Fruit fly (Drosophila melanogaster) whole organism, embryonic: ENCODE measurements around the gene Hsp22.
A peak's percentile ranks its signal among the peaks of the same experiment; 100 is the strongest.

Source experiments
- Abd-B ChIP-seq: fragments of 200-800 bp; sonication (Bioruptor generic); optimal IDR thresholded peaks from 2 replicates; lab custom pipeline; 2018; ENCODE audit warnings: missing biosample characterization, mild to moderate bottlenecking, missing genetic modification characterization, moderate library complexity
- Aef1 ChIP-seq: fragments of 200-800 bp; sonication (Bioruptor generic); IDR thresholded peaks from 3 replicates; pipeline ENCODE4 v1.3.6; 2022; ENCODE audit warnings: missing biosample characterization, missing genetic modification characterization
- Atf6 ChIP-seq: fragments of 200-800 bp; sonication (Bioruptor generic); IDR thresholded peaks from 2 replicates; pipeline ENCODE4 v1.3.6; 2022; ENCODE audit warnings: missing biosample characterization, missing genetic modification characterization
- B-H1 ChIP-seq: fragments of 200-800 bp; sonication (Bioruptor generic); IDR thresholded peaks from 3 replicates; pipeline ENCODE4 v1.3.6; 2022; ENCODE audit warnings: missing biosample characterization, missing genetic modification characterization
- Bdp1 ChIP-seq: fragments of 200-800 bp; sonication (Bioruptor generic); optimal IDR thresholded peaks from 3 replicates; lab custom pipeline; 2016; ENCODE audit warnings: missing biosample characterization, missing genetic modification characterization
- CG10147 ChIP-seq: fragments of 200-800 bp; sonication (Bioruptor generic); optimal IDR thresholded peaks from 2 replicates; lab custom pipeline; 2019; ENCODE audit warnings: missing biosample characterization, mild to moderate bottlenecking, missing genetic modification characterization, moderate library complexity
- CG10366 ChIP-seq: fragments of 200-800 bp; sonication (Bioruptor generic); IDR thresholded peaks from 2 replicates; pipeline ENCODE4 v1.3.6; 2022; ENCODE audit warnings: missing biosample characterization, missing genetic modification characterization
- CG10979 ChIP-seq: fragments of 200-800 bp; sonication (Bioruptor generic); optimal IDR thresholded peaks from 2 replicates; lab custom pipeline; 2018; ENCODE audit warnings: missing biosample characterization, mild to moderate bottlenecking, missing genetic modification characterization, moderate library complexity
- CG11085 ChIP-seq: fragments of 200-800 bp; sonication (Bioruptor generic); IDR thresholded peaks from 2 replicates; pipeline ENCODE4 v1.3.6; 2022; ENCODE audit warnings: missing biosample characterization, missing genetic modification characterization
- CG1233 ChIP-seq: fragments of 200-800 bp; sonication (Bioruptor generic); optimal IDR thresholded peaks from 4 replicates; lab custom pipeline; 2018; ENCODE audit warnings: missing biosample characterization, mild to moderate bottlenecking, missing genetic modification characterization
- CG13424 ChIP-seq: fragments of 200-800 bp; sonication (Bioruptor generic); optimal IDR thresholded peaks from 2 replicates; lab custom pipeline; 2019; ENCODE audit warnings: missing biosample characterization, mild to moderate bottlenecking, missing genetic modification characterization, moderate library complexity
- CG14965 ChIP-seq: fragments of 200-800 bp; sonication (Bioruptor generic); optimal IDR thresholded peaks from 2 replicates; lab custom pipeline; 2016; ENCODE audit warnings: missing biosample characterization, missing genetic modification characterization, borderline replicate concordance
- CG15269 ChIP-seq: fragments of 200-800 bp; sonication (Bioruptor generic); optimal IDR thresholded peaks from 2 replicates; lab custom pipeline; 2018; ENCODE audit warnings: missing biosample characterization, mild to moderate bottlenecking, missing genetic modification characterization, moderate library complexity
- CG1602 ChIP-seq: fragments of 200-800 bp; sonication (Bioruptor generic); optimal IDR thresholded peaks from 3 replicates; lab custom pipeline; 2016; ENCODE audit warnings: missing biosample characterization, missing genetic modification characterization
- CG2116 ChIP-seq: fragments of 200-800 bp; sonication (Bioruptor generic); optimal IDR thresholded peaks from 3 replicates; lab custom pipeline; 2018; ENCODE audit warnings: missing biosample characterization, mild to moderate bottlenecking, missing genetic modification characterization
- CG30431 ChIP-seq: fragments of 200-800 bp; sonication (Bioruptor generic); optimal IDR thresholded peaks from 2 replicates; lab custom pipeline; 2017; ENCODE audit warnings: missing biosample characterization, missing genetic modification characterization
- CG3281 ChIP-seq: fragments of 200-800 bp; sonication (Bioruptor generic); optimal IDR thresholded peaks from 3 replicates; lab custom pipeline; 2017; ENCODE audit warnings: missing biosample characterization, mild to moderate bottlenecking, missing genetic modification characterization
- CG3847 ChIP-seq: fragments of 200-800 bp; sonication (Bioruptor generic); IDR thresholded peaks from 2 replicates; pipeline ENCODE4 v1.3.6; 2022; ENCODE audit warnings: missing biosample characterization, missing genetic modification characterization
- CG6683 ChIP-seq: fragments of 200-800 bp; sonication (Bioruptor generic); optimal IDR thresholded peaks from 2 replicates; lab custom pipeline; 2017; ENCODE audit warnings: missing biosample characterization, mild to moderate bottlenecking, missing genetic modification characterization, missing genetic modification reagents
- CG6689 ChIP-seq: fragments of 200-800 bp; sonication (Bioruptor generic); IDR thresholded peaks from 2 replicates; pipeline ENCODE4 v1.3.6; 2022; ENCODE audit warnings: missing biosample characterization, missing genetic modification characterization
- CG7928 ChIP-seq: fragments of 200-800 bp; sonication (Bioruptor generic); optimal IDR thresholded peaks from 2 replicates; lab custom pipeline; 2017; ENCODE audit warnings: missing biosample characterization, mild to moderate bottlenecking, missing genetic modification characterization
- CG9437 ChIP-seq: fragments of 200-800 bp; sonication (Bioruptor generic); optimal IDR thresholded peaks from 2 replicates; lab custom pipeline; 2018; ENCODE audit warnings: missing biosample characterization, mild to moderate bottlenecking, missing genetic modification characterization
- CG9932 ChIP-seq: fragments of 200-800 bp; sonication (Bioruptor generic); IDR thresholded peaks from 2 replicates; pipeline ENCODE4 v1.3.6; 2022; ENCODE audit warnings: missing biosample characterization, missing genetic modification characterization
- Chrac-16 ChIP-seq: fragments of 200-800 bp; sonication (Bioruptor generic); optimal IDR thresholded peaks from 3 replicates; lab custom pipeline; 2016; ENCODE audit warnings: missing biosample characterization, missing genetic modification characterization
- D ChIP-seq, 2 experiments: fragments of 200-800 bp in 1 of 2; fragments of >200 bp in 1 of 2; sonication (Bioruptor generic) in 1 of 2; optimal IDR thresholded peaks; 2 replicates in 1 of 2; 3 replicates in 1 of 2; lab custom pipeline; 2017; ENCODE audit warnings: mild to moderate bottlenecking in 1 of 2, missing biosample characterization in 1 of 2, missing genetic modification characterization in 1 of 2, missing genetic modification reagents in 1 of 2
- Hey ChIP-seq: fragments of 200-800 bp; sonication (Bioruptor generic); optimal IDR thresholded peaks from 3 replicates; lab custom pipeline; 2018; ENCODE audit warnings: missing biosample characterization, mild to moderate bottlenecking, missing genetic modification characterization
- Hmr ChIP-seq: fragments of 200-800 bp; sonication (Bioruptor generic); optimal IDR thresholded peaks from 3 replicates; lab custom pipeline; 2017; ENCODE audit warnings: mild to moderate bottlenecking, missing biosample characterization, missing genetic modification reagents, missing genetic modification characterization
- Lpt ChIP-seq: fragments of >200 bp; optimal IDR thresholded peaks from 2 replicates; lab custom pipeline; 2018; ENCODE audit warnings: missing biosample characterization, missing genetic modification characterization
- Mes4 ChIP-seq: fragments of 200-800 bp; sonication (Bioruptor generic); optimal IDR thresholded peaks from 2 replicates; lab custom pipeline; 2016; ENCODE audit warnings: missing biosample characterization, missing genetic modification characterization
- Oaz ChIP-seq: fragments of 200-800 bp; sonication (Bioruptor generic); IDR thresholded peaks from 2 replicates; pipeline ENCODE4 v1.3.6; 2022; ENCODE audit warnings: missing biosample characterization, missing genetic modification characterization
- Oli ChIP-seq: fragments of 200-800 bp; sonication (Bioruptor generic); optimal IDR thresholded peaks from 2 replicates; lab custom pipeline; 2018; ENCODE audit warnings: missing biosample characterization, mild to moderate bottlenecking, missing genetic modification characterization, moderate library complexity
- Sry-β ChIP-seq: fragments of 200-800 bp; sonication (Bioruptor generic); optimal IDR thresholded peaks from 2 replicates; lab custom pipeline; 2018; ENCODE audit warnings: missing biosample characterization, mild to moderate bottlenecking, missing genetic modification characterization, moderate library complexity
- ac ChIP-seq: fragments of 200-800 bp; sonication (Bioruptor generic); optimal IDR thresholded peaks from 3 replicates; lab custom pipeline; 2017; ENCODE audit warnings: missing biosample characterization, mild to moderate bottlenecking, missing genetic modification characterization
- chm ChIP-seq: fragments of 200-800 bp; sonication (Bioruptor generic); IDR thresholded peaks from 2 replicates; pipeline ENCODE4 v1.3.6; 2022; ENCODE audit warnings: missing biosample characterization, missing genetic modification characterization
- cwo ChIP-seq: fragments of 200-800 bp; sonication (Bioruptor generic); optimal IDR thresholded peaks from 3 replicates; lab custom pipeline; 2017; ENCODE audit warnings: missing biosample characterization, missing genetic modification characterization, mild to moderate bottlenecking, moderate library complexity, missing genetic modification reagents
- fd64A ChIP-seq: fragments of 200-800 bp; sonication (Bioruptor generic); optimal IDR thresholded peaks from 3 replicates; lab custom pipeline; 2018; ENCODE audit warnings: missing biosample characterization, mild to moderate bottlenecking, missing genetic modification characterization
- gem ChIP-seq: fragments of 200-800 bp; sonication (Bioruptor generic); optimal IDR thresholded peaks from 2 replicates; lab custom pipeline; 2019; ENCODE audit warnings: missing biosample characterization, mild to moderate bottlenecking, missing genetic modification characterization, moderate library complexity
- gsb-n ChIP-seq: fragments of 200-800 bp; sonication (Bioruptor generic); optimal IDR thresholded peaks from 3 replicates; lab custom pipeline; 2018; ENCODE audit warnings: missing biosample characterization, mild to moderate bottlenecking, missing genetic modification characterization
- h ChIP-seq: fragments of >200 bp; optimal IDR thresholded peaks from 2 replicates; lab custom pipeline; 2017
- her ChIP-seq: fragments of 200-800 bp; sonication (Bioruptor generic); optimal IDR thresholded peaks from 2 replicates; lab custom pipeline; 2016; ENCODE audit warnings: missing biosample characterization, missing genetic modification characterization
- mirr ChIP-seq: fragments of 200-800 bp; sonication (Bioruptor generic); optimal IDR thresholded peaks from 3 replicates; lab custom pipeline; 2018; ENCODE audit warnings: missing biosample characterization, mild to moderate bottlenecking, missing genetic modification characterization
- pb ChIP-seq: fragments of 200-800 bp; sonication (Bioruptor generic); optimal IDR thresholded peaks from 3 replicates; lab custom pipeline; 2016; ENCODE audit warnings: missing biosample characterization, missing genetic modification characterization
- repo ChIP-seq: fragments of 200-800 bp; sonication (Bioruptor generic); optimal IDR thresholded peaks from 2 replicates; lab custom pipeline; 2016; ENCODE audit warnings: missing biosample characterization, missing genetic modification characterization
- schlank ChIP-seq: fragments of 200-800 bp; sonication (Bioruptor generic); optimal IDR thresholded peaks from 2 replicates; lab custom pipeline; 2018; ENCODE audit warnings: missing biosample characterization, mild to moderate bottlenecking, missing genetic modification characterization
- sisA ChIP-seq: fragments of 200-800 bp; sonication (Bioruptor generic); IDR thresholded peaks from 2 replicates; pipeline ENCODE4 v1.3.6; 2022; ENCODE audit warnings: missing biosample characterization, missing genetic modification characterization
- sna ChIP-seq: fragments of 200-800 bp; sonication (Bioruptor generic); IDR thresholded peaks from 2 replicates; pipeline ENCODE4 v1.3.6; 2022; ENCODE audit warnings: missing biosample characterization, missing genetic modification characterization; ENCODE audit not compliant: partially characterized antibody
- unpg ChIP-seq: fragments of 200-800 bp; sonication (Bioruptor generic); optimal IDR thresholded peaks from 3 replicates; lab custom pipeline; 2018; ENCODE audit warnings: missing biosample characterization, mild to moderate bottlenecking, missing genetic modification characterization, moderate library complexity
- usp ChIP-seq: fragments of >200 bp; optimal IDR thresholded peaks from 2 replicates; lab custom pipeline; 2017; ENCODE audit warnings: missing biosample characterization, missing genetic modification characterization
- zfh1 ChIP-seq: fragments of 200-800 bp; sonication (Bioruptor generic); IDR thresholded peaks from 3 replicates; pipeline ENCODE4 v1.3.6; 2022; ENCODE audit warnings: missing biosample characterization, missing genetic modification characterization

Hsp22 gene

DNA sequence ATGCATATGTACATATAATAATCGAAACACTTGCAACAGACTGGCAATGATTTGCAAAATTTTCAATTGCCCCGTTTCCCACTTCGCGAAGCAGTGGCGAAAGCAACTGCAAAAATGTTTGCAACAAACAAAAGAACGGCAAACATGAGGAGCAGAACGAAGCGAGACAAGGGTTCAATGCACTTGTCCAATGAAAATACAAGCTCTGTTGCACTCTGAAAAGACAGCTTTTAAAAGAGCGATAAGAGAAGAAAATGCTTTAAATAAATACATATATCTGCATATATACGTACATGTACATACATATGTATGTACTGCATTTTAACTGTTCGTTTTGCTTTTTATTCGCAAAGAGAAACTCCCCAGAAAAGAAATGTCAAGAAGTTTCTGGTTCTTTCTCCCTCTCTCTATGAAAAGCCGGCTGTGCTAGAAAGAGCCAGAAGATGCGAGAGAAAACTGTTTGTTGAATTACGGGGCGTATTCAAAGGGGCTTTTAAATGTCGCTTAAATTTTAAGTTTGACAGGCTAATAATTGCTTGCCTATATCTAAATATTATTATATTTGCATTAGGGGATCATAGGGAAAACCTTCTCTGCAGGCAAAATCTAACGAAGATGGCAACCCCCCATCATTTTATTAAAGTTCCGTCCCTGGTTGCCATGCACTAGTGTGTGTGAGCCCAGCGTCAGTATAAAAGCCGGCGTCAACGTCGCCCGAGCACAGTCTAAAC is 10.8 kb downstream of the Hsp22 start, which contains the start of gene Hsp27 (continued):
- peak; percentile 99 for TF ChIP-seq CG6689
- peak; percentile 97 for TF ChIP-seq CG11085 (GFP tag; lab: Robert Waterston, UW)
- peak; percentile 96 for TF ChIP-seq CG9932 (GFP tag; lab: Robert Waterston, UW)
- peak; percentile 82 for TF ChIP-seq CG7928 (GFP tag; lab: Kevin White, UChicago)
- peak; percentile 98 for TF ChIP-seq gsb-n (tag; lab: Kevin White, UChicago)
- TF ChIP-seq CG10147: peak; percentile 96
- no peak for TF ChIP-seq sna (GFP tag; lab: Robert Waterston, UW)
- TF ChIP-seq Sry-β (GFP tag; lab: Kevin White, UChicago): peak; percentile 70
- TF ChIP-seq CG6683 (GFP tag; lab: Kevin White, UChicago): peak; percentile 95
- TF ChIP-seq cwo: peak; percentile 97
- peak; percentile 89 for TF ChIP-seq repo (GFP tag; lab: Kevin White, UChicago)
- peak; percentile 98 for TF ChIP-seq CG30431 (GFP tag; lab: Kevin White, UChicago)
- peak; percentile 98 for TF ChIP-seq chm
- TF ChIP-seq Abd-B (GFP tag; lab: Kevin White, UChicago): peak; percentile 97
- no peak for TF ChIP-seq h (lab: Kevin White, UChicago)
- peak; percentile 96 for TF ChIP-seq CG3847 (GFP tag; lab: Robert Waterston, UW)
- peak; percentile 61 for TF ChIP-seq CG14965 (GFP tag; lab: Kevin White, UChicago)
- peak; percentile 99 for TF ChIP-seq CG10979 (tag; lab: Kevin White, UChicago)
- peak; percentile 82 for TF ChIP-seq ac (GFP tag; lab: Kevin White, UChicago)
- peak; percentile 99 for TF ChIP-seq zfh1 (GFP tag; lab: Robert Waterston, UW)
- TF ChIP-seq CG3281 (GFP tag; lab: Kevin White, UChicago): peak; percentile 97
- peak; percentile 99 for TF ChIP-seq sisA (GFP tag; lab: Robert Waterston, UW)
- TF ChIP-seq usp (GFP tag; lab: Kevin White, UChicago): no peak
- peak; percentile 99 for TF ChIP-seq Oli
- TF ChIP-seq Mes4 (GFP tag; lab: Kevin White, UChicago): peak; percentile 68
- peak; percentile 99 for TF ChIP-seq gem (tag; lab: Kevin White, UChicago)
- peak; percentile 99 for TF ChIP-seq unpg (GFP tag; lab: Kevin White, UChicago)
- peak; percentile 97 for TF ChIP-seq CG10366 (GFP tag; lab: Robert Waterston, UW)
- peak; percentile 98 for TF ChIP-seq B-H1 (GFP tag; lab: Robert Waterston, UW)
- peak; percentile 94 for TF ChIP-seq schlank (tag; lab: Kevin White, UChicago)
- TF ChIP-seq Hmr: peak; percentile 98
- peak; percentile 96 for TF ChIP-seq fd64A (GFP tag; lab: Kevin White, UChicago)
- TF ChIP-seq CG9437 (GFP tag; lab: Kevin White, UChicago): peak; percentile 92
- TF ChIP-seq mirr (GFP tag; lab: Kevin White, UChicago): peak; percentile 81
- TF ChIP-seq CG1602 (GFP tag; lab: Kevin White, UChicago): peak; percentile 98
- TF ChIP-seq CG15269 (tag; lab: Kevin White, UChicago): peak; percentile 97
- TF ChIP-seq Atf6 (GFP tag; lab: Robert Waterston, UW): peak; percentile 97
- TF ChIP-seq CG1233: peak; percentile 97
- peak; percentile 91 for TF ChIP-seq pb
- TF ChIP-seq her: peak; percentile 80
- TF ChIP-seq Bdp1 (GFP tag; lab: Kevin White, UChicago): peak; percentile 83
- TF ChIP-seq Lpt (GFP tag; lab: Kevin White, UChicago): no peak
- TF ChIP-seq Oaz (GFP tag; lab: Robert Waterston, UW): peak; percentile 89
- TF ChIP-seq CG2116: peak; percentile 82
- TF ChIP-seq CG13424 (tag; lab: Kevin White, UChicago): peak; percentile 95
- TF ChIP-seq Chrac-16 (GFP tag; lab: Kevin White, UChicago): peak; percentile 98
- peak; percentile 98 for TF ChIP-seq Aef1 (GFP tag; lab: Robert Waterston, UW)
- TF ChIP-seq D (optimal IDR thresholded peaks at IDR 0.05; lab: Kevin White, UChicago): no peak
- peak; percentile 98 for TF ChIP-seq D (GFP tag; optimal IDR thresholded peaks at IDR 0.05; lab: Kevin White, UChicago)
- TF ChIP-seq Hey (tag; lab: Kevin White, UChicago): peak; percentile 56
